Worm (Caenorhabditis elegans): ENCODE measurements around the gene srj-57.

ce11 chrV:2888681-2889080 lies 33.3 kb upstream of the srj-57 start, which contains the start of gene srw-4:
- TF ChIP-seq snpc-4 (tag; optimal IDR thresholded peaks at IDR 0.05) (no peak), ZK546.5 (tag; optimal IDR thresholded peaks at IDR 0.05) (no peak), ceh-82 (tag; optimal IDR thresholded peaks at IDR 0.05) (no peak), fos-1 (tag; optimal IDR thresholded peaks at IDR 0.05) (no peak), nhr-102 (tag; optimal IDR thresholded peaks at IDR 0.05) (no peak), dpl-1 (GFP tag; optimal IDR thresholded peaks at IDR 0.05) (no peak)

All from whole organism, L4 larva.